Worm (Caenorhabditis elegans): ENCODE data around the gene Y41C4A.12.

Gene Y41C4A.12

ce11 chrIII:11750817-11751216 lies 24.3 kb upstream of the Y41C4A.12 start:
- TF ChIP-seq nhr-76 (tag; optimal IDR thresholded peaks at IDR 0.05) (no peak), unc-62 (GFP tag; optimal IDR thresholded peaks at IDR 0.05 in 1 of 2) (peak in 1 of 2 experiments; percentile 30), unc-62 (tag; optimal IDR thresholded peaks at IDR 0.05) (no peak), arid-1 (GFP tag; conservative IDR thresholded peaks at IDR 0.05) (no peak)

DNA sequence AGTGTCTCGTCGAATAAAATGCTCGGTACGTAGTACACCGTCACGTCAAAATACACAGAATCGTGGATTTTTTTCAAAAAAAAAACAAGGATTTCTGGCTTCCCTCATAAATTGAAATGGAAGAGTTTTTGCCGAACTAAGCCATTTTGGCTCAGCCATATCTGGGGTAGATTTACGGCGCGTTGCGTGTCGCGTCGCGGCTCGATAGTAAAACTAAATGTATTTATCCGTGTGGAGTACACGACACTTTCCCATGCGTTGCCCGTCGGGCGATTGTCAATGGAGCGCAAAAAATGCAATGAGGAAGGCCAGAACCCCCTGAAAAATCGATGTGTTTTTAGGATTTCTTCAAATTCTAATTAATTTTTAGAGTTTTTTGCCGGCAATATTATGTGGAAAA lies 23.7 kb upstream of the Y41C4A.12 start:
- TF ChIP-seq ctbp-1 (GFP tag; IDR thresholded peaks at IDR 0.05) (no peak), mxl-2 (GFP tag; conservative IDR thresholded peaks at IDR 0.05) (no peak), lin-13 (GFP tag; optimal IDR thresholded peaks at IDR 0.05) (no peak), unc-62 (GFP tag; optimal IDR thresholded peaks at IDR 0.05 in 1 of 2) (peak in 1 of 2 experiments; percentile 92), unc-62 (tag; optimal IDR thresholded peaks at IDR 0.05) (no peak), skn-1 (tag; optimal IDR thresholded peaks at IDR 0.05) (no peak), daf-12 (tag; optimal IDR thresholded peaks at IDR 0.05) (no peak), nhr-42 (GFP tag; IDR thresholded peaks at IDR 0.05) (no peak), aha-1 (tag) (peak; percentile 46), cey-2 (tag; optimal IDR thresholded peaks at IDR 0.05; ENCODE audit: borderline replicate concordance, insufficient read depth) (no peak)

DNA sequence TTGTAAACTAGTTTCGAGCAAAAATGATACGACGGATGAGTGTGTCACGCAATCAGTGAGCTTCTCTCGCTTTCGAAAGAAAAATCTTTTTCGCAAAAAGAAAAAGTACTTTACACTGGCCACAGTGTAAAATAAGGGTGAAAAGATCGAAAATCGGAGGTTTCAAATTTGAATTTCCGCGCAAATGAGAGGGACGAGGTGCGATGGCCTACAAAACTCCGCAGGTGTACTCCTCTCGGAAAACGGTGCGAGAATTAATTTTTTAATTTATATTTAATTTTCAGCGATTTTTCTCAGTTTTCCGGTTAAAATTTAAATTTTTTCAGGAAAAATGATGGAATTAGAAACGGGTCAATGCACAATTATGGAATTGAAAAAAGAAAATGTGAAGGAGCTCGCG lies 20.2 kb upstream of the Y41C4A.12 start, which contains the start of gene mrt-2:
TSS of gene mrt-2 (plus strand) at position 49 of the 400 bp plus-strand sequence.
- no peak for TF ChIP-seq ama-1 (optimal IDR thresholded peaks at IDR 0.05)
- TF ChIP-seq ZK546.5 (tag; optimal IDR thresholded peaks at IDR 0.05) = no peak
- peak; percentile 27 for TF ChIP-seq spr-1 (tag; optimal IDR thresholded peaks at IDR 0.05)
- peak; percentile 44 for TF ChIP-seq hlh-30 (tag; optimal IDR thresholded peaks at IDR 0.05; ENCODE audit: insufficient read depth)
- TF ChIP-seq nhr-25 (tag; optimal IDR thresholded peaks at IDR 0.05; ENCODE audit: borderline replicate concordance, insufficient read depth) = peak; percentile 16
- TF ChIP-seq nhr-102 (tag; optimal IDR thresholded peaks at IDR 0.05) = peak; percentile 49
- TF ChIP-seq egl-27 (tag; optimal IDR thresholded peaks at IDR 0.05) = no peak
- TF ChIP-seq zag-1 (tag; optimal IDR thresholded peaks at IDR 0.05) = no peak
- TF ChIP-seq lin-13 (GFP tag; optimal IDR thresholded peaks at IDR 0.05) = peak; percentile 45
- TF ChIP-seq lsy-2 (tag; optimal IDR thresholded peaks at IDR 0.05) = peak in 1 of 2 experiments; percentile 83
- TF ChIP-seq sdz-12 (GFP tag; optimal IDR thresholded peaks at IDR 0.05) = peak; percentile 4
- TF ChIP-seq dmd-6 (GFP tag; IDR thresholded peaks at IDR 0.05) = peak; percentile 46
- TF ChIP-seq unc-130 (GFP tag; optimal IDR thresholded peaks at IDR 0.05) = peak; percentile 75
- no peak for TF ChIP-seq unc-39 (tag; optimal IDR thresholded peaks at IDR 0.05)
- peak; percentile 14 for TF ChIP-seq F37D6.2 (tag; optimal IDR thresholded peaks at IDR 0.05)
- TF ChIP-seq gei-8 (GFP tag; optimal IDR thresholded peaks at IDR 0.05) = no peak
- 0 out of 2 replicates have a peak, but pooled peaks have one; percentile 60 for TF ChIP-seq pha-4 (GFP tag; IDR thresholded peaks at IDR 0.05)
- TF ChIP-seq pha-4 (tag; optimal IDR thresholded peaks at IDR 0.05) = peak; percentile 16
- 0 out of 2 replicates have a peak, but pooled peaks have one; percentile 17 for TF ChIP-seq ceh-20 (GFP tag; IDR thresholded peaks at IDR 0.05)
- 0 out of 2 replicates have a peak, but pooled peaks have one; percentile 23 for TF ChIP-seq arid-1 (GFP tag; conservative IDR thresholded peaks at IDR 0.05)
- TF ChIP-seq lin-15B (tag; optimal IDR thresholded peaks at IDR 0.05) = no peak
- TF ChIP-seq lir-3 (tag; optimal IDR thresholded peaks at IDR 0.05) = no peak
- peak; percentile 90 for TF ChIP-seq ZK337.2 (GFP tag; IDR thresholded peaks at IDR 0.05)
- 0 out of 2 replicates have a peak, but pooled peaks have one; percentile 48 for TF ChIP-seq T26A8.4 (GFP tag; IDR thresholded peaks at IDR 0.05)
- TF ChIP-seq hif-1 (tag; optimal IDR thresholded peaks at IDR 0.05) = peak in 1 of 2 experiments; percentile 93
- 0 out of 2 replicates have a peak, but pooled peaks have one; percentile 18 for TF ChIP-seq lin-1 (GFP tag; IDR thresholded peaks at IDR 0.05)
- TF ChIP-seq dmd-9 (GFP tag; IDR thresholded peaks at IDR 0.05) = 0 out of 2 replicates have a peak, but pooled peaks have one; percentile 39
- TF ChIP-seq duxl-1 (tag; optimal IDR thresholded peaks at IDR 0.05; ENCODE audit: poor library complexity) = peak; percentile 47
- no peak for TF ChIP-seq ceh-82 (tag; optimal IDR thresholded peaks at IDR 0.05)
- no peak for TF ChIP-seq php-3 (GFP tag; IDR thresholded peaks at IDR 0.05)
- TF ChIP-seq lin-38 (GFP tag; IDR thresholded peaks at IDR 0.05) = peak; percentile 70
- peak; percentile 64 for TF ChIP-seq dve-1 (tag; optimal IDR thresholded peaks at IDR 0.05; ENCODE audit: insufficient read depth)
- TF ChIP-seq ceh-44 (GFP tag; IDR thresholded peaks at IDR 0.05) = 0 out of 2 replicates have a peak, but pooled peaks have one; percentile 2
- TF ChIP-seq nhr-6 (tag; optimal IDR thresholded peaks at IDR 0.05) = peak; percentile 70
- no peak for TF ChIP-seq hlh-11 (tag; optimal IDR thresholded peaks at IDR 0.05)
- TF ChIP-seq nhr-28 (tag; optimal IDR thresholded peaks at IDR 0.05) = peak; percentile 24
- peak; percentile 76 for TF ChIP-seq mep-1 (tag; optimal IDR thresholded peaks at IDR 0.05)

Measured in whole organism, L4 larva.